Worm (Caenorhabditis elegans) whole organism, L4 larva: ENCODE measurements around the gene gdi-1.

Experiments used
- F49E8.2 ChIP-seq: sonication (generic microtip); optimal IDR thresholded peaks from 2 replicates; lab custom pipeline; 2016; ENCODE audit warnings: missing compliant biosample characterization, mild to moderate bottlenecking, missing genetic modification characterization, borderline replicate concordance
- T20F7.1 ChIP-seq: fragments of 200-800 bp; sonication (Bioruptor generic); optimal IDR thresholded peaks from 2 replicates; lab custom pipeline; 2018; ENCODE audit warnings: mild to moderate bottlenecking, missing genetic modification characterization, missing compliant biosample characterization
- T26A8.4 ChIP-seq: fragments of 200-800 bp; sonication (Bioruptor generic); IDR thresholded peaks from 2 replicates; pipeline ENCODE4 v1.3.6; 2022; ENCODE audit warnings: missing genetic modification characterization, missing compliant biosample characterization
- ZK546.5 ChIP-seq, 2 experiments: sonication (generic microtip); optimal IDR thresholded peaks; 2 replicates each; lab custom pipeline; 2017; ENCODE audit warnings: missing biosample characterization in 2 of 2, missing genetic modification characterization in 2 of 2
- aha-1 ChIP-seq: fragments of 150-350 bp; peaks from one replicate; lab custom pipeline; 2014; ENCODE audit warnings: missing biosample characterization, missing genetic modification characterization
- aly-2 ChIP-seq: sonication (generic microtip); optimal IDR thresholded peaks from 2 replicates; lab custom pipeline; 2018; ENCODE audit warnings: missing biosample characterization, missing genetic modification characterization
- ama-1 ChIP-seq: fragments of 150-350 bp; optimal IDR thresholded peaks from 2 replicates; lab custom pipeline; 2014; ENCODE audit warnings: inconsistent platforms, mixed read lengths
- arid-1 ChIP-seq: fragments of 200-800 bp; sonication (Bioruptor generic); conservative IDR thresholded peaks from 2 replicates; pipeline ENCODE4 v1.3.6; 2022; ENCODE audit warnings: missing genetic modification reagents, missing genetic modification characterization, missing compliant biosample characterization
- ceh-20 ChIP-seq: fragments of 200-800 bp; sonication (Bioruptor generic); IDR thresholded peaks from 2 replicates; pipeline ENCODE4 v1.3.6; 2022; ENCODE audit warnings: missing genetic modification reagents, missing genetic modification characterization, missing compliant biosample characterization
- ceh-28 ChIP-seq: fragments of 150-350 bp; optimal IDR thresholded peaks from 2 replicates; lab custom pipeline; 2014; ENCODE audit warnings: missing biosample characterization, missing genetic modification reagents, missing genetic modification characterization
- ceh-32 ChIP-seq: sonication (generic microtip); optimal IDR thresholded peaks from 2 replicates; lab custom pipeline; 2016; ENCODE audit warnings: mild to moderate bottlenecking, missing genetic modification characterization, missing compliant biosample characterization; ENCODE audit not compliant: poor library complexity
- ceh-44 ChIP-seq: fragments of 200-800 bp; sonication (Bioruptor generic); IDR thresholded peaks from 2 replicates; pipeline ENCODE4 v1.3.6; 2022; ENCODE audit warnings: missing genetic modification reagents, missing genetic modification characterization, missing compliant biosample characterization
- ceh-62 ChIP-seq: sonication (generic microtip); optimal IDR thresholded peaks from 2 replicates; lab custom pipeline; 2017; ENCODE audit warnings: missing biosample characterization, missing genetic modification characterization
- cey-2 ChIP-seq: sonication (generic microtip); optimal IDR thresholded peaks from 3 replicates; lab custom pipeline; 2017; ENCODE audit warnings: missing genetic modification characterization, mild to moderate bottlenecking, missing compliant biosample characterization, antibody characterized with exemption, borderline replicate concordance; ENCODE audit not compliant: insufficient read depth
- daf-12 ChIP-seq: fragments of 150-350 bp; optimal IDR thresholded peaks from 2 replicates; lab custom pipeline; 2014; ENCODE audit warnings: missing biosample characterization, missing genetic modification reagents, missing genetic modification characterization
- daf-16 ChIP-seq, 3 experiments: sonication (generic microtip); optimal IDR thresholded peaks; 2 replicates each; lab custom pipeline; 2016 to 2017; ENCODE audit warnings: missing genetic modification characterization in 3 of 3, missing genetic modification reagents in 3 of 3, mild to moderate bottlenecking in 2 of 3, missing compliant biosample characterization in 2 of 3, missing biosample characterization in 1 of 3, moderate library complexity in 1 of 3
- daf-19 ChIP-seq: fragments of 200-800 bp; sonication (Bioruptor generic); conservative IDR thresholded peaks from 2 replicates; pipeline ENCODE4 v1.3.6; 2022; ENCODE audit warnings: missing genetic modification characterization, missing compliant biosample characterization
- dmd-6 ChIP-seq: fragments of 200-800 bp; sonication (Bioruptor generic); IDR thresholded peaks from 2 replicates; pipeline ENCODE4 v1.3.6; 2022; ENCODE audit warnings: missing genetic modification reagents, missing genetic modification characterization, missing compliant biosample characterization
- dve-1 ChIP-seq: sonication (generic microtip); optimal IDR thresholded peaks from 2 replicates; lab custom pipeline; 2017; ENCODE audit warnings: antibody characterized with exemption, mild to moderate bottlenecking, missing genetic modification characterization, missing compliant biosample characterization; ENCODE audit not compliant: insufficient read depth
- egl-27 ChIP-seq: sonication (generic microtip); optimal IDR thresholded peaks from 3 replicates; lab custom pipeline; 2017; ENCODE audit warnings: missing biosample characterization, missing genetic modification reagents, missing genetic modification characterization
- hif-1 ChIP-seq, 2 experiments: sonication (generic microtip); optimal IDR thresholded peaks; 2 replicates each; lab custom pipeline; 2016 to 2017; ENCODE audit warnings: missing compliant biosample characterization in 2 of 2, missing genetic modification characterization in 2 of 2, missing genetic modification reagents in 2 of 2, missing genotype in 2 of 2, mild to moderate bottlenecking in 1 of 2
- hlh-11 ChIP-seq: fragments of 200-800 bp; sonication (Bioruptor generic); optimal IDR thresholded peaks from 2 replicates; lab custom pipeline; 2018; ENCODE audit warnings: mild to moderate bottlenecking, missing genetic modification characterization, missing compliant biosample characterization
- hlh-30 ChIP-seq: sonication (generic microtip); optimal IDR thresholded peaks from 2 replicates; lab custom pipeline; 2017; ENCODE audit warnings: antibody characterized with exemption, mild to moderate bottlenecking, missing genetic modification characterization, missing compliant biosample characterization; ENCODE audit not compliant: insufficient read depth
- hmg-1.1 ChIP-seq: fragments of 200-800 bp; sonication (Bioruptor generic); IDR thresholded peaks from 2 replicates; pipeline ENCODE4 v1.3.6; 2022; ENCODE audit warnings: missing genetic modification reagents, missing genetic modification characterization, missing compliant biosample characterization
- jun-1 ChIP-seq: fragments of 150-350 bp; optimal IDR thresholded peaks from 2 replicates; lab custom pipeline; 2014; ENCODE audit warnings: missing biosample characterization, missing genetic modification reagents, missing genetic modification characterization
- lim-7 ChIP-seq: fragments of 200-800 bp; sonication (Bioruptor generic); IDR thresholded peaks from 2 replicates; pipeline ENCODE4 v1.3.6; 2022; ENCODE audit warnings: missing genetic modification characterization, missing compliant biosample characterization
- lsy-2 ChIP-seq, 2 experiments: fragments of 150-350 bp in 1 of 2; sonication (generic microtip) in 1 of 2; optimal IDR thresholded peaks; 2 replicates each; lab custom pipeline; 2014 to 2017; ENCODE audit warnings: missing biosample characterization in 2 of 2, missing genetic modification characterization in 2 of 2
- madf-9 ChIP-seq: fragments of 200-800 bp; sonication (Bioruptor generic); conservative IDR thresholded peaks from 2 replicates; pipeline ENCODE4 v1.3.6; 2022; ENCODE audit warnings: missing genetic modification reagents, missing genetic modification characterization, missing compliant biosample characterization
- mep-1 ChIP-seq: fragments of 150-350 bp; sonication (generic microtip); optimal IDR thresholded peaks from 3 replicates; lab custom pipeline; 2014; ENCODE audit warnings: missing biosample characterization, missing genetic modification characterization
- mes-2 ChIP-seq: sonication (generic microtip); optimal IDR thresholded peaks from 2 replicates; lab custom pipeline; 2016; ENCODE audit warnings: missing genotype, mild to moderate bottlenecking, missing genetic modification characterization, missing compliant biosample characterization; ENCODE audit not compliant: poor library complexity, severe bottlenecking
- mxl-3 ChIP-seq: fragments of 200-800 bp; sonication (Bioruptor generic); optimal IDR thresholded peaks from 2 replicates; lab custom pipeline; 2018; ENCODE audit warnings: mild to moderate bottlenecking, missing genetic modification characterization, missing compliant biosample characterization
- nhr-10 ChIP-seq: fragments of 150-350 bp; optimal IDR thresholded peaks from 2 replicates; lab custom pipeline; 2014; ENCODE audit warnings: missing biosample characterization, missing genetic modification characterization
- nhr-28 ChIP-seq: fragments of 150-350 bp; optimal IDR thresholded peaks from 2 replicates; lab custom pipeline; 2014; ENCODE audit warnings: missing biosample characterization, missing genetic modification characterization
- nhr-41 ChIP-seq: fragments of 200-800 bp; sonication (Bioruptor generic); IDR thresholded peaks from 2 replicates; pipeline ENCODE4 v1.3.6; 2022; ENCODE audit warnings: missing genetic modification reagents, missing genetic modification characterization, missing compliant biosample characterization
- nhr-6 ChIP-seq: fragments of 150-350 bp; optimal IDR thresholded peaks from 2 replicates; lab custom pipeline; 2014; ENCODE audit warnings: missing biosample characterization, missing genetic modification characterization
- pqm-1 ChIP-seq: sonication (generic microtip); optimal IDR thresholded peaks from 2 replicates; lab custom pipeline; 2017; ENCODE audit warnings: missing biosample characterization, missing genetic modification characterization
- saeg-2 ChIP-seq: fragments of 200-800 bp; sonication (Bioruptor generic); IDR thresholded peaks from 2 replicates; pipeline ENCODE4 v1.3.6; 2022; ENCODE audit warnings: missing genetic modification reagents, missing genetic modification characterization, missing compliant biosample characterization
- sdz-12 ChIP-seq: fragments of 200-800 bp; sonication (Bioruptor generic); optimal IDR thresholded peaks from 2 replicates; lab custom pipeline; 2018; ENCODE audit warnings: mild to moderate bottlenecking, missing genetic modification characterization, missing compliant biosample characterization
- snpc-1.2 ChIP-seq: fragments of 200-800 bp; sonication (Bioruptor generic); IDR thresholded peaks from 2 replicates; pipeline ENCODE4 v1.3.6; 2022; ENCODE audit warnings: missing genetic modification reagents, missing genetic modification characterization, missing compliant biosample characterization
- snpc-4 ChIP-seq: fragments of 150-350 bp; optimal IDR thresholded peaks from 2 replicates; lab custom pipeline; 2014; ENCODE audit warnings: missing biosample characterization, missing genetic modification characterization
- spr-3 ChIP-seq: fragments of 200-800 bp; sonication (Bioruptor generic); optimal IDR thresholded peaks from 2 replicates; lab custom pipeline; 2018; ENCODE audit warnings: mild to moderate bottlenecking, missing genetic modification characterization, missing compliant biosample characterization
- unc-130 ChIP-seq: sonication (generic microtip); optimal IDR thresholded peaks from 2 replicates; lab custom pipeline; 2016; ENCODE audit warnings: missing genetic modification reagents, missing genetic modification characterization, missing compliant biosample characterization
- unc-62 ChIP-seq, 3 experiments: fragments of 150-350 bp in 1 of 3; sonication (generic microtip); optimal IDR thresholded peaks in 2 of 3; peaks in 1 of 3; 1 replicate in 1 of 3; 2 replicates in 2 of 3; lab custom pipeline; 2014 to 2017; ENCODE audit warnings: missing biosample characterization in 3 of 3, missing genetic modification characterization in 3 of 3, missing genetic modification reagents in 3 of 3, missing genotype in 1 of 3
- zag-1 ChIP-seq: fragments of 150-350 bp; optimal IDR thresholded peaks from 2 replicates; lab custom pipeline; 2014; ENCODE audit warnings: missing biosample characterization, missing genetic modification characterization
- zfp-3 ChIP-seq: fragments of 200-800 bp; sonication (Bioruptor generic); conservative IDR thresholded peaks from 2 replicates; pipeline ENCODE4 v1.3.6; 2022; ENCODE audit warnings: missing genetic modification reagents, missing genetic modification characterization, missing compliant biosample characterization
- ztf-11 ChIP-seq: fragments of 150-350 bp; optimal IDR thresholded peaks from 2 replicates; lab custom pipeline; 2014; ENCODE audit warnings: missing biosample characterization, missing genetic modification characterization
- ztf-7 ChIP-seq: fragments of 150-350 bp; optimal IDR thresholded peaks from 2 replicates; lab custom pipeline; 2014; ENCODE audit warnings: missing biosample characterization, missing genetic modification characterization

gdi-1 gene

DNA sequence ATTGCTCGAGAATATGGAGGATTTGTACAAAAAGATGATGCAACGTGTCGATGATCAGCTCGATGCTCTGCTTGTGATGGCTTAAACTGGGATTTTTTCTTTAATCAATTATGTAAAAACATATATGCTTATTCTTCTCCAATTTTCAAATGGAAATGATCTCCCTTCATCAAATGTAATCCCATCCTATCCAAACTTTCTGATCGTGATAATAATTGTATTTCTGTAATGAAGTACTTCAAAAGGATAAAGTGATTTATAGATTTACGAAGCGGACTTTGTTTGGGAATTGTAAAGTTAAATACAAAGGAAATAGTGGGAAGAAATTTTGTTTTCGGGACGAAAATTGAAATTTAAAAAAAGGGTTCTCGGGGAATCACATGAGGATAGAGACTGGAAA is 2.1 kb downstream of the gdi-1 start (continued):
- peak; percentile 72 for TF ChIP-seq snpc-1.2 (GFP tag; lab: Robert Waterston, UW)
- no peak for TF ChIP-seq ceh-32 (tag; lab: Kevin White, UChicago)
- TF ChIP-seq hmg-1.1, result no peak
- TF ChIP-seq unc-130 (GFP tag; lab: Kevin White, UChicago), result no peak
- no peak for TF ChIP-seq egl-27
- TF ChIP-seq lim-7 (GFP tag; lab: Robert Waterston, UW), result no peak
- TF ChIP-seq saeg-2 (GFP tag; lab: Robert Waterston, UW), result no peak
- TF ChIP-seq nhr-28 (tag; lab: Kevin White, UChicago), result no peak
- TF ChIP-seq snpc-4 (tag; lab: Kevin White, UChicago), result no peak
- TF ChIP-seq ceh-62 (tag; lab: Kevin White, UChicago), result no peak
- TF ChIP-seq cey-2 (tag; lab: Kevin White, UChicago), result no peak
- no peak for TF ChIP-seq hif-1 (tag; optimal IDR thresholded peaks at IDR 0.05; lab: Kevin White, UChicago)
- TF ChIP-seq arid-1 (GFP tag; lab: Robert Waterston, UW), result no peak
- no peak for TF ChIP-seq ZK546.5 (tag; optimal IDR thresholded peaks at IDR 0.05; lab: Kevin White, UChicago)
- TF ChIP-seq nhr-10 (tag; lab: Kevin White, UChicago), result no peak
- no peak for TF ChIP-seq T20F7.1 (GFP tag; lab: Kevin White, UChicago)
- no peak for TF ChIP-seq mxl-3 (GFP tag; lab: Kevin White, UChicago)
- no peak for TF ChIP-seq nhr-41 (GFP tag; lab: Robert Waterston, UW)
- no peak for TF ChIP-seq zfp-3 (GFP tag; lab: Robert Waterston, UW)
- TF ChIP-seq F49E8.2 (tag; lab: Kevin White, UChicago), result no peak
- no peak for TF ChIP-seq daf-19 (GFP tag; lab: Robert Waterston, UW)
- no peak for TF ChIP-seq madf-9 (GFP tag; lab: Robert Waterston, UW)
- TF ChIP-seq daf-12 (tag; lab: Kevin White, UChicago), result no peak
- no peak for TF ChIP-seq ceh-44 (GFP tag; lab: Robert Waterston, UW)

DNA sequence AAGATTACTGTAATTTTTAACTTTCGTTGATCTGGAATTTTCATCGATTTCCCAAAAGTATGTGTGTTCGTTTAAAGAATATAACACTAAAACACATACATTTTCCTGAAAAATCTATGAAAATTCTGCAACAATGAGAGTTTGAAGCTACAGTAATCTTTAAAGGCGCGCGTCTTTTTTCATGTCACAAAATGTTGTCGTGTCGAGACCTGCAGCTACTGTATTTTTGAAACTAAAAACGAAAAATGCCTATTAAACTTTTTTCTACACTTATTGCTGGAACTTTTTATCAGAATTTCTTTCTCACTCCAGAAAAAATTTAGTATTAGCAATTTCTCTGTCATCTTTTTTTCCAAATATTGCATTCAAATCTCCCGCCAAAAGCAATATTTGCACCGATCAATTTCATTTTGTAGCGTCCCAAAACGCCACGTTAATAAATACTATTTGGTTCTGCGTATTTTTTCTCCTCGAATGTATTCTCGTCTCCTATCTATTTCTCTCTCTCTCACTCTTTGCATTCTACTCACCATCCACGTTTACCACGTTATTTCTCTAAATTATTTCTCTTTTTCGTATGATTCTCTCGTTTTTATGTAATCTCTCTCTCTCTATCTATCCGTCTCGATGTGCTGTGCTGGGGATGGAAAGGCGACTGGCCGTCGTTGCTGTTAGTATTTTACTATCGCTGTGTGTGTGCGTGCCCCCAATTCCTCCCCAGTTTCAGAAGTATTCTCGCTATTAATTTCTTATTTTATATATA is 6.1 kb downstream of the gdi-1 start, which contains the start of gene melo-1:
TSS of gene melo-1 (plus strand) at position 658 of the 763 bp plus-strand sequence.
- TF ChIP-seq ztf-7 (tag; lab: Kevin White, UChicago) (peak; percentile 23), dve-1 (peak; percentile 74), aha-1 (tag; lab: Kevin White, UChicago) (peak; percentile 18), aly-2 (tag; lab: Kevin White, UChicago) (no peak), hlh-30 (peak; percentile 27), unc-62 (GFP tag; optimal IDR thresholded peaks at IDR 0.05 in 1 of 2; lab: Kevin White, UChicago) (peak in 1 of 2 experiments; percentile 98), unc-62 (tag; optimal IDR thresholded peaks at IDR 0.05; lab: Kevin White, UChicago) (no peak), mep-1 (tag; lab: Kevin White, UChicago) (peak; percentile 47), nhr-28 (tag; lab: Kevin White, UChicago) (peak; percentile 50), spr-3 (GFP tag; lab: Kevin White, UChicago) (no peak), zag-1 (tag; lab: Kevin White, UChicago) (no peak), ceh-28 (no peak), hlh-11 (tag; lab: Kevin White, UChicago) (peak; percentile 34), jun-1 (tag; lab: Kevin White, UChicago) (peak; percentile 4), sdz-12 (GFP tag; lab: Kevin White, UChicago) (no peak), ztf-11 (tag; lab: Kevin White, UChicago) (no peak), hmg-1.1 (peak; percentile 69), snpc-1.2 (GFP tag; lab: Robert Waterston, UW) (0 out of 2 replicates have a peak, but pooled peaks have one; percentile 21), pqm-1 (tag; lab: Kevin White, UChicago) (peak; percentile 18), lsy-2 (tag; optimal IDR thresholded peaks at IDR 0.05; lab: Kevin White, UChicago) (peak in 1 of 2 experiments; percentile 60), nhr-6 (tag; lab: Kevin White, UChicago) (peak; percentile 26), ceh-20 (GFP tag; lab: Robert Waterston, UW) (no peak), mes-2 (tag; lab: Kevin White, UChicago) (peak; percentile 31), dmd-6 (GFP tag; lab: Robert Waterston, UW) (peak; percentile 23; the same call in 1 of the 2 replicates), T26A8.4 (0 out of 2 replicates have a peak, but pooled peaks have one; percentile 12), daf-16 (GFP tag; optimal IDR thresholded peaks at IDR 0.05; lab: Kevin White, UChicago) (no peak), daf-16 (tag; optimal IDR thresholded peaks at IDR 0.05; lab: Kevin White, UChicago) (peak; percentile 14), ama-1 (peak; percentile 13)
